Worm (Caenorhabditis elegans): ENCODE results near the gene smf-3.

DNA sequence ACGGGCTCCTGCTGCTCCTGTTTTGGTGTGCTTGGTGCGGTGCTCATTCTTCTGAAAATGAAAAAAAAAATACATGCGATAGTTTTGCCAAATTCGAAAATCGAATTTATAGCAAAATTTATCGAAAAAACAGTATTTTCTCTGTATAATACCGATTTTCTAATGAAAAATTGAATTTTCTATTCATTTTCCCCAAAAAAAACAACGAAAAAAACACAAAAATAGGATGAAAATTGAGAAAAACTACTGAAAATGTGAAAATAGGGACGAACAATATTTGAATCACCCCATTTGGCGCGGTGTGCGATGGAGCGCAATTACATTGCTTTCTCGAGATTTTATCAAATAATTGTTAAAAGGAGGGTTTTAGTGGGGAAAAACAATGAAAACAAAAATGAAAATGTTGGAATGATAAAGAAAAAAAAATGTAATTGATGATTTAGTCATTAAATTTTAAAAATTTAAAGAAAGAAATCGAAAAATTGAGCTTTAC, 5.6 kb upstream of the smf-3 start, which contains the start of gene Y69A2AR.28:
- no peak for TF ChIP-seq pqm-1 (tag; optimal IDR thresholded peaks at IDR 0.05)
- no peak for TF ChIP-seq rnt-1 (tag; optimal IDR thresholded peaks at IDR 0.05)
- no peak for TF ChIP-seq ttx-3 (tag; optimal IDR thresholded peaks at IDR 0.05)
- TF ChIP-seq elt-2 (tag; optimal IDR thresholded peaks at IDR 0.05) = no peak
